Fruit fly (Drosophila melanogaster): ENCODE data around the gene CG14562.

DNA sequence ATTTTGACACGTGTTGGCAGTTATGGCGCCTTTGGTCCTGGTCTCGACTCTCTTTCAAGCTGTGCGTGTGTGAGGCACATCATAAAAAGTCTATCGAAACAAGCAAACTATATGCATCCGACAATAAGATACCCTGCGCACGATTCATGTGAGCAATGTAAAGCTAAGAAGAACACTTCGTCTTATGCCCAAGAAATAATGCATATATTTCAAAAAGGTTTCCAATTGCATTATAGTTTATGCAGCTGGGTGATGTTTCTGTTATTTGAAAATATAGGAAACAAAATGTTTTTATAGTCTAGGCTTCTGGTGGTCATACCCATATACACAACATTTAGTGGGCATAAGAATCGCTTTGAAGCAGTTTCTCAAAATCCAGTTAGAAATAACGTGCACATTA, 31.6 kb downstream of the CG14562 start:
- no peak for TF ChIP-seq Dfd (GFP tag; optimal IDR thresholded peaks at IDR 0.05)
- no peak for TF ChIP-seq dsf (GFP tag; optimal IDR thresholded peaks at IDR 0.05; ENCODE audit: borderline replicate concordance)
- no peak for TF ChIP-seq psq (GFP tag; optimal IDR thresholded peaks at IDR 0.05)

Measured in whole organism, wandering third instar larva.